Worm (Caenorhabditis elegans): ENCODE measurements around the gene scl-5.

Gene scl-5

ce11 chrIV:13070142-13070541, 6.3 kb downstream of the scl-5 start, which contains the start of gene scl-7:
scl-7 (plus strand) TSS chrIV:13070442.
- no peak for TF ChIP-seq flt-1 (GFP tag; IDR thresholded peaks at IDR 0.05)
- no peak for TF ChIP-seq med-1 (GFP tag; optimal IDR thresholded peaks at IDR 0.05; ENCODE audit: insufficient read depth)
- no peak for TF ChIP-seq cog-1 (tag; optimal IDR thresholded peaks at IDR 0.05)
- no peak for TF ChIP-seq ztf-29 (GFP tag; IDR thresholded peaks at IDR 0.05)
- no peak for TF ChIP-seq ztf-23 (GFP tag; IDR thresholded peaks at IDR 0.05)
- no peak for TF ChIP-seq klf-2 (GFP tag; conservative IDR thresholded peaks at IDR 0.05)
- TF ChIP-seq tab-1 (GFP tag; IDR thresholded peaks at IDR 0.05): no peak
- TF ChIP-seq ref-1 (GFP tag; conservative IDR thresholded peaks at IDR 0.05): no peak
- no peak for TF ChIP-seq T22C8.4 (GFP tag; IDR thresholded peaks at IDR 0.05)

- TF ChIP-seq ref-1 (GFP tag; conservative IDR thresholded peaks at IDR 0.05) (no peak), klf-2 (GFP tag; conservative IDR thresholded peaks at IDR 0.05) (no peak), T22C8.4 (GFP tag; IDR thresholded peaks at IDR 0.05) (no peak), med-1 (GFP tag; optimal IDR thresholded peaks at IDR 0.05; ENCODE audit: insufficient read depth) (no peak), tab-1 (GFP tag; IDR thresholded peaks at IDR 0.05) (no peak), ztf-23 (GFP tag; IDR thresholded peaks at IDR 0.05) (no peak), cog-1 (tag; optimal IDR thresholded peaks at IDR 0.05) (no peak), ztf-29 (GFP tag; IDR thresholded peaks at IDR 0.05) (no peak), flt-1 (GFP tag; IDR thresholded peaks at IDR 0.05) (no peak)
Measured at ce11 chrIV:13071445-13071844, 7.6 kb downstream of the scl-5 start, which contains the start of gene scl-8. scl-8 (plus strand) TSS chrIV:13071745.

- TF ChIP-seq ztf-29 (GFP tag; IDR thresholded peaks at IDR 0.05): no peak
- no peak for TF ChIP-seq ref-1 (GFP tag; conservative IDR thresholded peaks at IDR 0.05)
- TF ChIP-seq tab-1 (GFP tag; IDR thresholded peaks at IDR 0.05): no peak
Measured at ce11 chrIV:13075625-13076252, 11.9 kb downstream of the scl-5 start.

DNA sequence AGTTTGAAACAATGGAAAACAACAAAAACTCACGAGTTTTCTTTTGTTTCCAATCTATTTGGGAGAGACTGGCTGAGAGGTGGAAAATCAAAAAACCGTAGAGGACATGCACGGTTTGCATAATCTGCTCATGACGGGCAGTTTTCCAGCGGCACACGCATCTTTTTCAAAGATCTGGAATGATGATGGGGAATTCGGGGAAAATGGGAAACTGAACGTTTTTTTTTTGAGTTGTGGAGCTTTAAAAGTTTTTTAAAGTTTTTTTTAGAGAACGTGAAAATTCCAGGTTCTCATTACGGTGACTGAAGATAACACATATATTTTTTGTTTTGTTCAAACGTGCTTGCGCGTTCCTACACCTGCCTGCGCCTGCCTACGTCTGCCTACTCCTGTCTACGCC, 12.8 kb downstream of the scl-5 start, which contains the start of gene C39E9.7:
C39E9.7 (minus strand) TSS at position 101 of the 400 bp plus-strand sequence.
- no peak for TF ChIP-seq med-1 (GFP tag; optimal IDR thresholded peaks at IDR 0.05; ENCODE audit: insufficient read depth)
- TF ChIP-seq ztf-23 (GFP tag; IDR thresholded peaks at IDR 0.05): no peak
- no peak for TF ChIP-seq tab-1 (GFP tag; IDR thresholded peaks at IDR 0.05)
- no peak for TF ChIP-seq flt-1 (GFP tag; IDR thresholded peaks at IDR 0.05)
- TF ChIP-seq T22C8.4 (GFP tag; IDR thresholded peaks at IDR 0.05): no peak
- no peak for TF ChIP-seq cog-1 (tag; optimal IDR thresholded peaks at IDR 0.05)
- TF ChIP-seq ref-1 (GFP tag; conservative IDR thresholded peaks at IDR 0.05): no peak
- no peak for TF ChIP-seq ztf-29 (GFP tag; IDR thresholded peaks at IDR 0.05)
- TF ChIP-seq klf-2 (GFP tag; conservative IDR thresholded peaks at IDR 0.05): no peak

DNA sequence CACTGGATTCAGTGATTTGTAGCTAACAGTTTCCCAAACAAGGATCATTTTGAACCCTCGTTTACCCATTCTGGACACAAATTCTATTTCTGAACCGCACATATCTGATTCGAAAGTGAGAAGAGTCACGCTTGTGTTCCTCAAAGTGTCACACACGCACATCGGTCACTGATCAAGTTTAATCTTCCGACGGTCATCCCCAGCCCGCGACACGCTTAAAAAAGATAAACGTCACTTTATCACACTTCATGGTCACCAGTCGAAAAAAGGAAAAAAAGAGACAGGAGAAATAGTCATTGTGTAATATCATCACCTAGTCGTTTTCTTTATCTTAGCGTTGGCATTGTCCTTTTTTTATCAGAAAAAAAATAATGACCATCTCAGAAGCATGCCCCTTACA, 13.9 kb downstream of the scl-5 start:
- no peak for TF ChIP-seq cog-1 (tag; optimal IDR thresholded peaks at IDR 0.05)
- TF ChIP-seq med-1 (GFP tag; optimal IDR thresholded peaks at IDR 0.05; ENCODE audit: insufficient read depth): no peak
- no peak for TF ChIP-seq klf-2 (GFP tag; conservative IDR thresholded peaks at IDR 0.05)
- TF ChIP-seq ref-1 (GFP tag; conservative IDR thresholded peaks at IDR 0.05): no peak
- no peak for TF ChIP-seq ztf-29 (GFP tag; IDR thresholded peaks at IDR 0.05)
- no peak for TF ChIP-seq flt-1 (GFP tag; IDR thresholded peaks at IDR 0.05)
- TF ChIP-seq T22C8.4 (GFP tag; IDR thresholded peaks at IDR 0.05): no peak
- no peak for TF ChIP-seq ztf-23 (GFP tag; IDR thresholded peaks at IDR 0.05)

ce11 chrIV:13078342-13078741, 14.5 kb downstream of the scl-5 start:
- TF ChIP-seq ztf-29 (GFP tag; IDR thresholded peaks at IDR 0.05): no peak
- TF ChIP-seq ref-1 (GFP tag; conservative IDR thresholded peaks at IDR 0.05): no peak
- TF ChIP-seq ztf-23 (GFP tag; IDR thresholded peaks at IDR 0.05): no peak
- TF ChIP-seq flt-1 (GFP tag; IDR thresholded peaks at IDR 0.05): no peak
- TF ChIP-seq T22C8.4 (GFP tag; IDR thresholded peaks at IDR 0.05): no peak
- no peak for TF ChIP-seq tab-1 (GFP tag; IDR thresholded peaks at IDR 0.05)
- TF ChIP-seq klf-2 (GFP tag; conservative IDR thresholded peaks at IDR 0.05): no peak
- TF ChIP-seq cog-1 (tag; optimal IDR thresholded peaks at IDR 0.05): no peak

ce11 chrIV:13079119-13079518, 15.3 kb downstream of the scl-5 start, which contains the start of gene C39E9.8:
C39E9.8 (plus strand) TSS chrIV:13079446.
- TF ChIP-seq ref-1 (GFP tag; conservative IDR thresholded peaks at IDR 0.05) (no peak), ztf-29 (GFP tag; IDR thresholded peaks at IDR 0.05) (no peak), klf-2 (GFP tag; conservative IDR thresholded peaks at IDR 0.05) (no peak), T22C8.4 (GFP tag; IDR thresholded peaks at IDR 0.05) (no peak)

ce11 chrIV:13080185-13080584, 16.4 kb downstream of the scl-5 start:
- no peak for TF ChIP-seq flt-1 (GFP tag; IDR thresholded peaks at IDR 0.05)
- no peak for TF ChIP-seq tab-1 (GFP tag; IDR thresholded peaks at IDR 0.05)
- no peak for TF ChIP-seq T22C8.4 (GFP tag; IDR thresholded peaks at IDR 0.05)
- TF ChIP-seq ztf-29 (GFP tag; IDR thresholded peaks at IDR 0.05): no peak
- no peak for TF ChIP-seq med-1 (GFP tag; optimal IDR thresholded peaks at IDR 0.05; ENCODE audit: insufficient read depth)
- no peak for TF ChIP-seq ztf-23 (GFP tag; IDR thresholded peaks at IDR 0.05)
- no peak for TF ChIP-seq ref-1 (GFP tag; conservative IDR thresholded peaks at IDR 0.05)
- no peak for TF ChIP-seq cog-1 (tag; optimal IDR thresholded peaks at IDR 0.05)
- no peak for TF ChIP-seq klf-2 (GFP tag; conservative IDR thresholded peaks at IDR 0.05)

- TF ChIP-seq med-1 (GFP tag; optimal IDR thresholded peaks at IDR 0.05; ENCODE audit: insufficient read depth): no peak
Measured at ce11 chrIV:13080861-13081260, 17.0 kb downstream of the scl-5 start.

ce11 chrIV:13082106-13082505, 18.3 kb downstream of the scl-5 start:
- TF ChIP-seq ref-1 (GFP tag; conservative IDR thresholded peaks at IDR 0.05) (no peak), ztf-29 (GFP tag; IDR thresholded peaks at IDR 0.05) (no peak), flt-1 (GFP tag; IDR thresholded peaks at IDR 0.05) (no peak), ztf-23 (GFP tag; IDR thresholded peaks at IDR 0.05) (no peak), T22C8.4 (GFP tag; IDR thresholded peaks at IDR 0.05) (no peak), med-1 (GFP tag; optimal IDR thresholded peaks at IDR 0.05; ENCODE audit: insufficient read depth) (no peak), cog-1 (tag; optimal IDR thresholded peaks at IDR 0.05) (no peak), tab-1 (GFP tag; IDR thresholded peaks at IDR 0.05) (no peak), klf-2 (GFP tag; conservative IDR thresholded peaks at IDR 0.05) (no peak)
